Worm (Caenorhabditis elegans) whole organism, L4/young adult: ENCODE results near the gene srg-24.

Source experiments
- dao-5 ChIP-seq: sonication (generic microtip); optimal IDR thresholded peaks from 2 replicates; lab custom pipeline; 2016; ENCODE audit warnings: missing genotype, missing genetic modification characterization, moderate library complexity, missing compliant biosample characterization
- him-1 ChIP-seq: sonication (generic microtip); optimal IDR thresholded peaks from 2 replicates; lab custom pipeline; 2016; ENCODE audit warnings: missing genotype, missing genetic modification reagents, missing genetic modification characterization, missing compliant biosample characterization

- TF ChIP-seq him-1 (no peak), dao-5 (no peak)
Observed at ce11 chrII:3096060-3096459, 4.4 kb downstream of the srg-24 start, which contains the start of gene srg-23.
